Worm (Caenorhabditis elegans) whole organism, L4 larva: ENCODE results near the gene T21B6.3.

Experiments
- D1046.2 ChIP-seq: fragments of 200-800 bp; sonication (Bioruptor generic); IDR thresholded peaks from 2 replicates; pipeline ENCODE4 v1.3.6; 2022; ENCODE audit warnings: missing genetic modification characterization, missing compliant biosample characterization
- F44E2.7 ChIP-seq: fragments of 200-800 bp; sonication (Bioruptor generic); IDR thresholded peaks from 2 replicates; pipeline ENCODE4 v2.1.2; 2022; ENCODE audit warnings: missing genetic modification characterization, missing compliant biosample characterization
- T20F7.1 ChIP-seq: fragments of 200-800 bp; sonication (Bioruptor generic); optimal IDR thresholded peaks from 2 replicates; lab custom pipeline; 2018; ENCODE audit warnings: mild to moderate bottlenecking, missing genetic modification characterization, missing compliant biosample characterization
- Y105C5A.15 ChIP-seq: fragments of 200-800 bp; sonication (Bioruptor generic); IDR thresholded peaks from 2 replicates; pipeline ENCODE4 v1.3.6; 2022; ENCODE audit warnings: missing genetic modification characterization, missing compliant biosample characterization
- Y48G9A.11 ChIP-seq: fragments of 200-800 bp; sonication (Bioruptor generic); IDR thresholded peaks from 2 replicates; pipeline ENCODE4 v1.3.6; 2022; ENCODE audit warnings: missing genetic modification reagents, missing genetic modification characterization, missing compliant biosample characterization
- Y75B8A.6 ChIP-seq: fragments of 200-800 bp; sonication (Bioruptor generic); IDR thresholded peaks from 2 replicates; pipeline ENCODE4 v1.3.6; 2022; ENCODE audit warnings: missing genetic modification reagents, missing genetic modification characterization, missing compliant biosample characterization
- aly-2 ChIP-seq: sonication (generic microtip); optimal IDR thresholded peaks from 2 replicates; lab custom pipeline; 2018; ENCODE audit warnings: missing biosample characterization, missing genetic modification characterization
- ama-1 ChIP-seq: fragments of 150-350 bp; optimal IDR thresholded peaks from 2 replicates; lab custom pipeline; 2014; ENCODE audit warnings: inconsistent platforms, mixed read lengths
- attf-4 ChIP-seq: sonication (generic microtip); optimal IDR thresholded peaks from 3 replicates; lab custom pipeline; 2017; ENCODE audit warnings: missing biosample characterization, missing genetic modification characterization
- ceh-32 ChIP-seq: sonication (generic microtip); optimal IDR thresholded peaks from 2 replicates; lab custom pipeline; 2016; ENCODE audit warnings: mild to moderate bottlenecking, missing genetic modification characterization, missing compliant biosample characterization; ENCODE audit not compliant: poor library complexity
- ctbp-1 ChIP-seq: fragments of 200-800 bp; sonication (Bioruptor generic); IDR thresholded peaks from 2 replicates; pipeline ENCODE4 v1.3.6; 2022; ENCODE audit warnings: missing genetic modification reagents, missing genetic modification characterization, missing compliant biosample characterization
- daf-16 ChIP-seq, 3 experiments: sonication (generic microtip); optimal IDR thresholded peaks; 2 replicates each; lab custom pipeline; 2016 to 2017; ENCODE audit warnings: missing genetic modification characterization in 3 of 3, missing genetic modification reagents in 3 of 3, mild to moderate bottlenecking in 2 of 3, missing compliant biosample characterization in 2 of 3, missing biosample characterization in 1 of 3, moderate library complexity in 1 of 3
- dmd-6 ChIP-seq: fragments of 200-800 bp; sonication (Bioruptor generic); IDR thresholded peaks from 2 replicates; pipeline ENCODE4 v1.3.6; 2022; ENCODE audit warnings: missing genetic modification reagents, missing genetic modification characterization, missing compliant biosample characterization
- dmd-8 ChIP-seq: fragments of 200-800 bp; sonication (Bioruptor generic); IDR thresholded peaks from 2 replicates; pipeline ENCODE4 v1.3.6; 2022; ENCODE audit warnings: missing genetic modification characterization, missing compliant biosample characterization
- dmd-9 ChIP-seq: fragments of 200-800 bp; sonication (Bioruptor generic); IDR thresholded peaks from 2 replicates; pipeline ENCODE4 v1.3.6; 2022; ENCODE audit warnings: missing genetic modification reagents, missing genetic modification characterization, missing compliant biosample characterization
- dve-1 ChIP-seq: sonication (generic microtip); optimal IDR thresholded peaks from 2 replicates; lab custom pipeline; 2017; ENCODE audit warnings: antibody characterized with exemption, mild to moderate bottlenecking, missing genetic modification characterization, missing compliant biosample characterization; ENCODE audit not compliant: insufficient read depth
- egl-27 ChIP-seq: sonication (generic microtip); optimal IDR thresholded peaks from 3 replicates; lab custom pipeline; 2017; ENCODE audit warnings: missing biosample characterization, missing genetic modification reagents, missing genetic modification characterization
- jun-1 ChIP-seq: fragments of 150-350 bp; optimal IDR thresholded peaks from 2 replicates; lab custom pipeline; 2014; ENCODE audit warnings: missing biosample characterization, missing genetic modification reagents, missing genetic modification characterization
- lin-13 ChIP-seq: fragments of 150-350 bp; optimal IDR thresholded peaks from 2 replicates; lab custom pipeline; 2014; ENCODE audit warnings: missing biosample characterization, missing genetic modification reagents, missing genetic modification characterization
- lin-29 ChIP-seq: fragments of 200-800 bp; sonication (Bioruptor generic); IDR thresholded peaks from 2 replicates; pipeline ENCODE4 v1.3.6; 2022; ENCODE audit warnings: missing genetic modification reagents, missing genetic modification characterization, missing compliant biosample characterization
- lir-3 ChIP-seq: sonication (generic microtip); optimal IDR thresholded peaks from 2 replicates; lab custom pipeline; 2016; ENCODE audit warnings: mild to moderate bottlenecking, missing genetic modification characterization, missing compliant biosample characterization
- madf-5 ChIP-seq, 2 experiments: fragments of 200-800 bp; sonication (Bioruptor generic); IDR thresholded peaks; 2 replicates each; pipeline ENCODE4 v1.3.6; 2022; ENCODE audit warnings: missing compliant biosample characterization in 2 of 2, missing genetic modification characterization in 2 of 2
- mdt-29 ChIP-seq: fragments of 200-800 bp; sonication (Bioruptor generic); IDR thresholded peaks from 2 replicates; pipeline ENCODE4 v1.3.6; 2022; ENCODE audit warnings: missing genetic modification reagents, missing genetic modification characterization, missing compliant biosample characterization
- mep-1 ChIP-seq: fragments of 150-350 bp; sonication (generic microtip); optimal IDR thresholded peaks from 3 replicates; lab custom pipeline; 2014; ENCODE audit warnings: missing biosample characterization, missing genetic modification characterization
- mxl-3 ChIP-seq: fragments of 200-800 bp; sonication (Bioruptor generic); optimal IDR thresholded peaks from 2 replicates; lab custom pipeline; 2018; ENCODE audit warnings: mild to moderate bottlenecking, missing genetic modification characterization, missing compliant biosample characterization
- nhr-10 ChIP-seq: fragments of 150-350 bp; optimal IDR thresholded peaks from 2 replicates; lab custom pipeline; 2014; ENCODE audit warnings: missing biosample characterization, missing genetic modification characterization
- nhr-102 ChIP-seq: sonication (generic microtip); optimal IDR thresholded peaks from 2 replicates; lab custom pipeline; 2016; ENCODE audit warnings: mild to moderate bottlenecking, missing genetic modification characterization, moderate library complexity, missing compliant biosample characterization
- nhr-25 ChIP-seq: sonication (generic microtip); optimal IDR thresholded peaks from 2 replicates; lab custom pipeline; 2017; ENCODE audit warnings: missing genetic modification characterization, mild to moderate bottlenecking, missing compliant biosample characterization, antibody characterized with exemption, moderate library complexity, borderline replicate concordance; ENCODE audit not compliant: insufficient read depth
- nhr-48 ChIP-seq: sonication (generic microtip); optimal IDR thresholded peaks from 2 replicates; lab custom pipeline; 2016; ENCODE audit warnings: mild to moderate bottlenecking, missing genetic modification characterization, missing compliant biosample characterization
- nhr-77 ChIP-seq: fragments of 150-350 bp; optimal IDR thresholded peaks from 2 replicates; lab custom pipeline; 2014; ENCODE audit warnings: missing biosample characterization, missing genetic modification characterization
- php-3 ChIP-seq: fragments of 200-800 bp; sonication (Bioruptor generic); IDR thresholded peaks from 2 replicates; pipeline ENCODE4 v1.3.6; 2022; ENCODE audit warnings: missing genetic modification reagents, missing genetic modification characterization, missing compliant biosample characterization
- pqm-1 ChIP-seq: sonication (generic microtip); optimal IDR thresholded peaks from 2 replicates; lab custom pipeline; 2017; ENCODE audit warnings: missing biosample characterization, missing genetic modification characterization
- rbr-2 ChIP-seq: sonication (generic microtip); optimal IDR thresholded peaks from 2 replicates; lab custom pipeline; 2016; ENCODE audit warnings: missing genotype, missing genetic modification characterization, missing compliant biosample characterization
- saeg-2 ChIP-seq: fragments of 200-800 bp; sonication (Bioruptor generic); IDR thresholded peaks from 2 replicates; pipeline ENCODE4 v1.3.6; 2022; ENCODE audit warnings: missing genetic modification reagents, missing genetic modification characterization, missing compliant biosample characterization
- snpc-4 ChIP-seq: fragments of 150-350 bp; optimal IDR thresholded peaks from 2 replicates; lab custom pipeline; 2014; ENCODE audit warnings: missing biosample characterization, missing genetic modification characterization
- spr-1 ChIP-seq: sonication (generic microtip); optimal IDR thresholded peaks from 2 replicates; lab custom pipeline; 2016; ENCODE audit warnings: mild to moderate bottlenecking, missing genetic modification characterization, missing compliant biosample characterization
- unc-130 ChIP-seq: sonication (generic microtip); optimal IDR thresholded peaks from 2 replicates; lab custom pipeline; 2016; ENCODE audit warnings: missing genetic modification reagents, missing genetic modification characterization, missing compliant biosample characterization
- zfp-3 ChIP-seq: fragments of 200-800 bp; sonication (Bioruptor generic); conservative IDR thresholded peaks from 2 replicates; pipeline ENCODE4 v1.3.6; 2022; ENCODE audit warnings: missing genetic modification reagents, missing genetic modification characterization, missing compliant biosample characterization
- zip-2 ChIP-seq: fragments of 150-350 bp; optimal IDR thresholded peaks from 2 replicates; lab custom pipeline; 2014; ENCODE audit warnings: missing biosample characterization, missing genetic modification characterization
- ztf-11 ChIP-seq: fragments of 150-350 bp; optimal IDR thresholded peaks from 2 replicates; lab custom pipeline; 2014; ENCODE audit warnings: missing biosample characterization, missing genetic modification characterization

T21B6.3 gene

ce11 chrX:10956972-10957678, 8.4 kb upstream of the T21B6.3 start (continued):
- no peak for TF ChIP-seq mxl-3 (GFP tag; lab: Kevin White, UChicago)
- TF ChIP-seq saeg-2 (GFP tag; lab: Robert Waterston, UW): no peak
- TF ChIP-seq nhr-10 (tag; lab: Kevin White, UChicago): no peak
- no peak for TF ChIP-seq ama-1 (lab: Kevin White, UChicago)
- TF ChIP-seq lin-13 (GFP tag; lab: Kevin White, UChicago): no peak
- TF ChIP-seq mdt-29 (GFP tag; lab: Robert Waterston, UW): no peak
- no peak for TF ChIP-seq aly-2
- no peak for TF ChIP-seq lir-3 (tag; lab: Kevin White, UChicago)
- TF ChIP-seq pqm-1 (tag; lab: Kevin White, UChicago): peak; percentile 5
- no peak for TF ChIP-seq T20F7.1 (GFP tag; lab: Kevin White, UChicago)
- TF ChIP-seq zip-2: no peak
- no peak for TF ChIP-seq Y75B8A.6 (GFP tag; lab: Robert Waterston, UW)
- no peak for TF ChIP-seq Y48G9A.11 (GFP tag; lab: Robert Waterston, UW)
- TF ChIP-seq ceh-32: no peak
- TF ChIP-seq egl-27: no peak
- TF ChIP-seq daf-16 (GFP tag; optimal IDR thresholded peaks at IDR 0.05; lab: Kevin White, UChicago): no peak
- peak; percentile 21 for TF ChIP-seq daf-16 (tag; optimal IDR thresholded peaks at IDR 0.05; lab: Kevin White, UChicago)
- TF ChIP-seq lin-29 (GFP tag; lab: Robert Waterston, UW): no peak
- no peak for TF ChIP-seq D1046.2 (GFP tag; lab: Robert Waterston, UW)
- peak; percentile 38 for TF ChIP-seq dve-1

ce11 chrX:10953834-10954233, 5.1 kb upstream of the T21B6.3 start, which contains the start of gene pbo-4:
Gene pbo-4 (plus strand): TSS chrX:10954134.
- no peak for TF ChIP-seq spr-1
- no peak for TF ChIP-seq mep-1
- no peak for TF ChIP-seq nhr-102
- no peak for TF ChIP-seq rbr-2 (tag; lab: Kevin White, UChicago)
- no peak for TF ChIP-seq lin-29 (GFP tag; lab: Robert Waterston, UW)
- TF ChIP-seq madf-5 (GFP tag; IDR thresholded peaks at IDR 0.05; lab: Robert Waterston, UW): no peak

DNA sequence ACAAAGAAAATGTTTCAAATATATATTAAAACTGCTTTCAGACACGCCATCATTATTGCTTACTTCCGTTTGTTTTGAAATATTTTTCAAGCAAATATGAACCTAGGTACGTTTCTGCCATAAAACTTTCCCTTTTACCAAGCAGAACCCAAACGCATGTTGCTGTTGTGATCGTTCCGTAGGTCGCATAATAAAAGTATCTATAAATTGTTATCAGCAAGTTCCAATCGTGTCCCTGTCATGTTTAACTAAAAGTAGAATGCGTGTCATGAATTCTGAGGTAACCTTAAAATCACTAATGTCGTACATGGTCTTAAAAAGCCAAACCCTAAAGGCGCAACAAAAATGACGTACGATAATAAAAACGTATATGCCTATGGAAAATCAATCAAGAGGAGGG, 3.2 kb upstream of the T21B6.3 start:
- TF ChIP-seq dmd-6 (GFP tag; lab: Robert Waterston, UW) (0 out of 2 replicates have a peak, but pooled peaks have one; percentile 15), unc-130 (GFP tag; lab: Kevin White, UChicago) (no peak), dmd-9 (GFP tag; lab: Robert Waterston, UW) (no peak), F44E2.7 (GFP tag; lab: Robert Waterston, UW) (no peak), Y105C5A.15 (GFP tag; lab: Robert Waterston, UW) (no peak), snpc-4 (tag; lab: Kevin White, UChicago) (no peak), nhr-48 (tag; lab: Kevin White, UChicago) (peak; percentile 39), nhr-77 (tag; lab: Kevin White, UChicago) (no peak), jun-1 (tag; lab: Kevin White, UChicago) (no peak), zip-2 (no peak), ctbp-1 (GFP tag; lab: Robert Waterston, UW) (no peak), dmd-8 (GFP tag; lab: Robert Waterston, UW) (no peak), ceh-32 (no peak), dve-1 (peak; percentile 39), ztf-11 (tag; lab: Kevin White, UChicago) (no peak), attf-4 (tag; lab: Kevin White, UChicago) (no peak), php-3 (GFP tag; lab: Robert Waterston, UW) (peak; percentile 88), lin-29 (GFP tag; lab: Robert Waterston, UW) (no peak), T20F7.1 (GFP tag; lab: Kevin White, UChicago) (no peak), Y48G9A.11 (GFP tag; lab: Robert Waterston, UW) (no peak), daf-16 (GFP tag; optimal IDR thresholded peaks at IDR 0.05; lab: Kevin White, UChicago) (no peak), daf-16 (tag; optimal IDR thresholded peaks at IDR 0.05; lab: Kevin White, UChicago) (peak; percentile 66), nhr-25 (tag; lab: Kevin White, UChicago) (no peak), nhr-10 (tag; lab: Kevin White, UChicago) (no peak), zfp-3 (GFP tag; lab: Robert Waterston, UW) (no peak)
- TF ChIP-seq, all 104 proteins: peak for 5
